Worm (Caenorhabditis elegans): ENCODE results near the gene F56A11.4.

DNA sequence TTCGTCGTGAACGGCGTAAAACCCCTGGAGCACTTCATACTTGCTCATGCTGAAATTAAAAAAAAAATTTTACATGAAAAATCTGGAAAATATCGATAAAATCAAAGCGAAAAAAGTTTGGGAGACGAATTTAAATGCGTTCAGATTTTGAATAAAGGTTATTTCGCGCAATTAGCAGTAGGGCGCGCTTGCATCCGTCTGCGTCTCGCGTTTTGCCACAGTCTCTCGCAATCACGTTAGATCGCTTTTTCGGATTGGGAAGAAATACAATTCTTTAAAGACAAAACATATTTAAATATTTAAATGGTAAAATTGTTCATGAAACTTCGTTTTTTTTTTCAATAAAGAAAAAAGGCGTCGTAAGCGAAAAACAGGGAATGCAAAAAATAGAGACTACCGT lies 28.7 kb upstream of the F56A11.4 start, which contains the start of gene pig-1:
- TF ChIP-seq ama-1 (optimal IDR thresholded peaks at IDR 0.05) (no peak), tra-4 (tag; optimal IDR thresholded peaks at IDR 0.05) (no peak), sea-1 (GFP tag; conservative IDR thresholded peaks at IDR 0.05) (no peak), hnd-1 (tag; optimal IDR thresholded peaks at IDR 0.05) (no peak), ceh-13 (GFP tag; optimal IDR thresholded peaks at IDR 0.05) (no peak), aly-1 (tag; optimal IDR thresholded peaks at IDR 0.05) (no peak), ceh-36 (tag; optimal IDR thresholded peaks at IDR 0.05) (no peak)
